Worm (Caenorhabditis elegans): Measurements from ENCODE around the gene fip-4.

Gene fip-4

DNA sequence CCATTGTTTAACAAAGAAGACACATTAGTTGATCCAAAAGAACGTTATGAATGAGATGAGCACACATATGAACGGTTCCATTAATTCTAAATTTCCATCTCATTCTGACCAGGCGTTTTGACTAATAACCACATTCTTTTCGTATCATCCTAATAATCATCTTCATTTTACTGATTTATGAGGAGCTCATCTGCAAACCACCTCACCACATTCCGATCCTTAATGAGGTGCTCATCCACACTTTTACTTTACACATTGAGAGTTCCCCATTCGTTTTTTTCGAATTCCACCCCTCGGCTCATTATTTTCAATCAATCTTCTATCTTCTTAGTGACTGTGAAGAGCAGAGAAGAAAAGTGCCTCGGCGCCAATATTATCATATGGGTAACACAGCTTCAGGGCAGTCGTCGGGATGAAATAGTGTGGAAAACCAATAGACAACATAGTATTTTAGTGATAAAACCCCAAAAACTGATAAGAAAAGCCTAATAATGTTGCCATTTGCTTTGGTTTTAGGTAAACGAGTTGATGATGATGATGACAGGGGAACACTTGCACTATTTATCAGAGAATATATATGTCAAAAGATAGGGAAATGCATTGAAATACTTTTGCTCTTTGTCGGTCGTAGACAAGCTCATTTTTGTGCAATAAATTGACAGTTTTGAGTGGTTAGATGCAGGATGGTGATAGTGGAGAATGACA lies 40.1 kb upstream of the fip-4 start:
- TF ChIP-seq dpl-1 (GFP tag; optimal IDR thresholded peaks at IDR 0.05) = no peak
- TF ChIP-seq ztf-3 (GFP tag; optimal IDR thresholded peaks at IDR 0.05) = no peak
- TF ChIP-seq ekl-4 (GFP tag; IDR thresholded peaks at IDR 0.05) = no peak
- peak; percentile 59 for TF ChIP-seq pha-4 (tag; optimal IDR thresholded peaks at IDR 0.05)
- TF ChIP-seq F57A8.1 (GFP tag; optimal IDR thresholded peaks at IDR 0.05) = no peak
- peak; percentile 58 for TF ChIP-seq madf-10 (tag; optimal IDR thresholded peaks at IDR 0.05)
- TF ChIP-seq dox-1 (GFP tag; IDR thresholded peaks at IDR 0.05) = peak; percentile 75
- TF ChIP-seq rpc-1 (optimal IDR thresholded peaks at IDR 0.05) = no peak
- no peak for TF ChIP-seq rpc-1 (tag; optimal IDR thresholded peaks at IDR 0.05)
- TF ChIP-seq nhr-90 (tag; optimal IDR thresholded peaks at IDR 0.05) = peak; percentile 76
- no peak for TF ChIP-seq F33H1.4 (GFP tag; IDR thresholded peaks at IDR 0.05)
- TF ChIP-seq cebp-2 (GFP tag; IDR thresholded peaks at IDR 0.05) = no peak
- TF ChIP-seq unc-62 (GFP tag; optimal IDR thresholded peaks at IDR 0.05) = peak; percentile 83
- TF ChIP-seq ztf-22 (GFP tag; optimal IDR thresholded peaks at IDR 0.05) = peak; percentile 97
- TF ChIP-seq lin-40 (tag; optimal IDR thresholded peaks at IDR 0.05) = peak; percentile 56
- no peak for TF ChIP-seq B0261.1 (tag; optimal IDR thresholded peaks at IDR 0.05)
- peak; percentile 96 for TF ChIP-seq atf-7 (tag; optimal IDR thresholded peaks at IDR 0.05)
- no peak for TF ChIP-seq ztf-6 (GFP tag; IDR thresholded peaks at IDR 0.05)
- TF ChIP-seq athp-1 (tag; optimal IDR thresholded peaks at IDR 0.05) = no peak
- TF ChIP-seq tbx-9 (tag; optimal IDR thresholded peaks at IDR 0.05; ENCODE audit: borderline replicate concordance) = no peak
- TF ChIP-seq sptf-2 (GFP tag; optimal IDR thresholded peaks at IDR 0.05) = peak; percentile 46
- TF ChIP-seq aptf-2 (GFP tag; conservative IDR thresholded peaks at IDR 0.05) = no peak
- no peak for TF ChIP-seq snpc-3.4 (tag; optimal IDR thresholded peaks at IDR 0.05)
- TF ChIP-seq attf-5 (GFP tag; optimal IDR thresholded peaks at IDR 0.05) = peak; percentile 30
- peak; percentile 56; the same call in 1 of the 2 replicates for TF ChIP-seq B0336.3 (GFP tag; IDR thresholded peaks at IDR 0.05)
- TF ChIP-seq Y56A3A.18 (GFP tag; IDR thresholded peaks at IDR 0.05) = no peak
- peak; percentile 52 for TF ChIP-seq F22D6.2 (tag; optimal IDR thresholded peaks at IDR 0.05)
- no peak for TF ChIP-seq ceh-79 (tag; optimal IDR thresholded peaks at IDR 0.05)
- peak; percentile 67 for TF ChIP-seq chd-7 (tag; optimal IDR thresholded peaks at IDR 0.05)
- TF ChIP-seq unc-130 (GFP tag; optimal IDR thresholded peaks at IDR 0.05) = no peak
- TF ChIP-seq ceh-58 (GFP tag; IDR thresholded peaks at IDR 0.05) = no peak
- TF ChIP-seq repo-1 (tag; optimal IDR thresholded peaks at IDR 0.05) = no peak
- TF ChIP-seq T07F8.4 (tag; optimal IDR thresholded peaks at IDR 0.05) = no peak
- no peak for TF ChIP-seq fkh-3 (tag; optimal IDR thresholded peaks at IDR 0.05)
- peak; percentile 68 to 88 for TF ChIP-seq let-607 (tag; optimal IDR thresholded peaks at IDR 0.05)
- no peak for TF ChIP-seq snpc-4 (GFP tag; optimal IDR thresholded peaks at IDR 0.05)
- peak in 2 of 4 experiments; percentile 18 to 29 for TF ChIP-seq snpc-4 (tag; optimal IDR thresholded peaks at IDR 0.05)
- no peak for TF ChIP-seq D2030.7 (GFP tag; IDR thresholded peaks at IDR 0.05)
- no peak for TF ChIP-seq ztf-25 (GFP tag; IDR thresholded peaks at IDR 0.05)
- TF ChIP-seq nhr-179 (tag; optimal IDR thresholded peaks at IDR 0.05) = no peak
- no peak for TF ChIP-seq ccch-3 (GFP tag; optimal IDR thresholded peaks at IDR 0.05)
- TF ChIP-seq madf-3 (GFP tag; IDR thresholded peaks at IDR 0.05) = no peak
- no peak for TF ChIP-seq C06A6.2 (GFP tag; conservative IDR thresholded peaks at IDR 0.05)
- no peak for TF ChIP-seq C17E4.6 (GFP tag; IDR thresholded peaks at IDR 0.05)
- TF ChIP-seq T26A5.8 (tag; optimal IDR thresholded peaks at IDR 0.05) = no peak
- peak; percentile 97 for TF ChIP-seq ets-4 (GFP tag; optimal IDR thresholded peaks at IDR 0.05)
- no peak for TF ChIP-seq F52B5.7 (tag; optimal IDR thresholded peaks at IDR 0.05)
- TF ChIP-seq egrh-3 (GFP tag; IDR thresholded peaks at IDR 0.05) = no peak
- TF ChIP-seq bed-2 (GFP tag; IDR thresholded peaks at IDR 0.05) = no peak
- TF ChIP-seq hsf-1 (GFP tag; IDR thresholded peaks at IDR 0.05) = no peak
